Fruit fly (Drosophila melanogaster) whole organism, wandering third instar larva: ENCODE data around the gene CG3281.

Source experiments
- Abd-B ChIP-seq: fragments of >200 bp; optimal IDR thresholded peaks from 2 replicates; lab custom pipeline; 2017; ENCODE audit warnings: missing biosample characterization, missing genetic modification characterization
- CG32264 ChIP-seq: fragments of 200-800 bp; sonication (Bioruptor generic); optimal IDR thresholded peaks from 2 replicates; lab custom pipeline; 2016; ENCODE audit warnings: missing biosample characterization, missing genetic modification characterization
- CrebA ChIP-seq: fragments of 200-800 bp; sonication (Bioruptor generic); optimal IDR thresholded peaks from 2 replicates; lab custom pipeline; 2016; ENCODE audit warnings: missing biosample characterization, mild to moderate bottlenecking, missing genetic modification characterization, borderline replicate concordance
- Dif ChIP-seq: fragments of 200-275, 200-300 bp; sonication (Bioruptor generic); optimal IDR thresholded peaks from 2 replicates; lab custom pipeline; 2018; ENCODE audit warnings: missing biosample characterization, missing genetic modification characterization; ENCODE audit not compliant: partially characterized antibody
- Hr83 ChIP-seq: fragments of 200-300 bp; sonication (Bioruptor generic); optimal IDR thresholded peaks from 2 replicates; lab custom pipeline; 2016; ENCODE audit warnings: missing biosample characterization, mild to moderate bottlenecking, missing genetic modification characterization, moderate library complexity; ENCODE audit not compliant: poor library complexity, severe bottlenecking
- Jra ChIP-seq: sonication (Bioruptor generic); optimal IDR thresholded peaks from 2 replicates; lab custom pipeline; 2016; ENCODE audit warnings: missing biosample characterization, missing genetic modification characterization
- OdsH ChIP-seq: fragments of 200-800 bp; sonication (Bioruptor generic); optimal IDR thresholded peaks from 2 replicates; lab custom pipeline; 2016; ENCODE audit warnings: missing biosample characterization, mild to moderate bottlenecking, missing genetic modification characterization
- Rel ChIP-seq, 2 experiments: fragments of 200-800 bp; sonication (Bioruptor generic) in 1 of 2; optimal IDR thresholded peaks; 2 replicates in 1 of 2; 3 replicates in 1 of 2; lab custom pipeline; 2016 to 2019; ENCODE audit warnings: mild to moderate bottlenecking in 2 of 2, missing biosample characterization in 2 of 2, missing genetic modification characterization in 2 of 2, moderate library complexity in 1 of 2
- br ChIP-seq: fragments of 200-800 bp; sonication (Bioruptor generic); optimal IDR thresholded peaks from 2 replicates; lab custom pipeline; 2016; ENCODE audit warnings: missing biosample characterization, missing genetic modification characterization
- ey ChIP-seq: fragments of 200-800 bp; sonication (Bioruptor generic); optimal IDR thresholded peaks from 2 replicates; lab custom pipeline; 2016; ENCODE audit warnings: missing biosample characterization, missing genetic modification characterization
- psq ChIP-seq: fragments of 200-800 bp; sonication (Bioruptor generic); optimal IDR thresholded peaks from 3 replicates; lab custom pipeline; 2017; ENCODE audit warnings: missing biosample characterization, mild to moderate bottlenecking, missing genetic modification characterization, moderate library complexity
- usp ChIP-seq: fragments of >200 bp; optimal IDR thresholded peaks from 2 replicates; lab custom pipeline; 2017; ENCODE audit warnings: missing biosample characterization, missing genetic modification characterization
- woc ChIP-seq: sonication (Bioruptor generic); optimal IDR thresholded peaks from 2 replicates; lab custom pipeline; 2016; ENCODE audit warnings: missing biosample characterization, mild to moderate bottlenecking, missing genetic modification characterization

dm6 chr3R:11971394-11971793 is 8.8 kb upstream of the CG3281 start, which contains the start of gene GC2:
- TF ChIP-seq Hr83 (GFP tag; lab: Kevin White, UChicago) (no peak), woc (GFP tag; lab: Kevin White, UChicago) (no peak), br (GFP tag; lab: Kevin White, UChicago) (no peak), Jra (no peak), Abd-B (GFP tag; lab: Kevin White, UChicago) (no peak), psq (GFP tag; lab: Kevin White, UChicago) (no peak), CG32264 (no peak), CrebA (GFP tag; lab: Kevin White, UChicago) (no peak), ey (GFP tag; lab: Kevin White, UChicago) (no peak), Rel (GFP tag; optimal IDR thresholded peaks at IDR 0.05; lab: Kevin White, UChicago) (no peak), Rel (tag; optimal IDR thresholded peaks at IDR 0.05; lab: Kevin White, UChicago) (no peak), OdsH (GFP tag; lab: Kevin White, UChicago) (no peak), Dif (GFP tag; lab: Kevin White, UChicago) (no peak), usp (GFP tag; lab: Kevin White, UChicago) (no peak)
